Worm (Caenorhabditis elegans) whole organism, L4 larva: ENCODE results near the gene lact-3.

Source experiments
- Y5F2A.4 ChIP-seq: fragments of 200-800 bp; sonication (Bioruptor generic); optimal IDR thresholded peaks from 2 replicates; lab custom pipeline; 2018; ENCODE audit warnings: mild to moderate bottlenecking, missing genetic modification characterization, missing compliant biosample characterization
- aly-2 ChIP-seq: sonication (generic microtip); optimal IDR thresholded peaks from 2 replicates; lab custom pipeline; 2018; ENCODE audit warnings: missing biosample characterization, missing genetic modification characterization
- egl-27 ChIP-seq: sonication (generic microtip); optimal IDR thresholded peaks from 3 replicates; lab custom pipeline; 2017; ENCODE audit warnings: missing biosample characterization, missing genetic modification reagents, missing genetic modification characterization
- lin-13 ChIP-seq: fragments of 150-350 bp; optimal IDR thresholded peaks from 2 replicates; lab custom pipeline; 2014; ENCODE audit warnings: missing biosample characterization, missing genetic modification reagents, missing genetic modification characterization
- lsy-2 ChIP-seq, 2 experiments: fragments of 150-350 bp in 1 of 2; sonication (generic microtip) in 1 of 2; optimal IDR thresholded peaks; 2 replicates each; lab custom pipeline; 2014 to 2017; ENCODE audit warnings: missing biosample characterization in 2 of 2, missing genetic modification characterization in 2 of 2
- nhr-237 ChIP-seq: sonication (generic microtip); optimal IDR thresholded peaks from 2 replicates; lab custom pipeline; 2017; ENCODE audit warnings: missing biosample characterization, missing genetic modification characterization
- nhr-6 ChIP-seq: fragments of 150-350 bp; optimal IDR thresholded peaks from 2 replicates; lab custom pipeline; 2014; ENCODE audit warnings: missing biosample characterization, missing genetic modification characterization
- pha-4 ChIP-seq, 2 experiments: fragments of 150-350 bp in 1 of 2; fragments of 200-800 bp in 1 of 2; sonication (Bioruptor generic) in 1 of 2; IDR thresholded peaks in 1 of 2; optimal IDR thresholded peaks in 1 of 2; 2 replicates each; pipeline versions ENCODE4 v1.3.6 to Lab custom; 2014 to 2022; ENCODE audit warnings: missing genetic modification characterization in 2 of 2, missing genetic modification reagents in 2 of 2, missing biosample characterization in 1 of 2, missing compliant biosample characterization in 1 of 2
- snpc-4 ChIP-seq: fragments of 150-350 bp; optimal IDR thresholded peaks from 2 replicates; lab custom pipeline; 2014; ENCODE audit warnings: missing biosample characterization, missing genetic modification characterization
- zip-2 ChIP-seq: fragments of 150-350 bp; optimal IDR thresholded peaks from 2 replicates; lab custom pipeline; 2014; ENCODE audit warnings: missing biosample characterization, missing genetic modification characterization
- ztf-7 ChIP-seq: fragments of 150-350 bp; optimal IDR thresholded peaks from 2 replicates; lab custom pipeline; 2014; ENCODE audit warnings: missing biosample characterization, missing genetic modification characterization

DNA sequence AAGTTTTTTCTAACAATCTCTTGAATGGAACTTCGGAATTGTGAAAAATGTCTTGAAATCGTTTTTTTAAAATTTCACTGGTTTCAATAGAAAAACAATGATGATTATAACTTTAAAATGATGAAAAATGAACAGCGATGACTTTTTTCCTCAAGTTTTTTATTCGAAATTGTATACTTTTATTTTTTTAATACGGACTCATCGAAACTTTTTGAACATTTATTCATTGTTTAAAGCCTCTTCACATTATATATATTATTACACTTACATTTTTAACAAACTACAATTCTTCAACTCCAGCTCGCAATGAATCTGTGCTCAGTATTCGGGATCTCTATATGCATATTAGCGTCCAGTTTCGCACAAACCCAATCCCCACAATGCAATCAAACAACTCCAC lies 29.5 kb downstream of the lact-3 start, which contains the start of gene M28.8:
- TF ChIP-seq zip-2 (no peak), nhr-6 (tag; lab: Kevin White, UChicago) (no peak), snpc-4 (no peak), aly-2 (tag; lab: Kevin White, UChicago) (no peak), Y5F2A.4 (GFP tag; lab: Kevin White, UChicago) (no peak), egl-27 (tag; lab: Kevin White, UChicago) (no peak), pha-4 (GFP tag; IDR thresholded peaks at IDR 0.05; lab: Robert Waterston, UW) (no peak), pha-4 (tag; optimal IDR thresholded peaks at IDR 0.05; lab: Kevin White, UChicago) (no peak), lin-13 (GFP tag; lab: Kevin White, UChicago) (no peak), lsy-2 (tag; optimal IDR thresholded peaks at IDR 0.05; lab: Kevin White, UChicago) (no peak), ztf-7 (tag; lab: Kevin White, UChicago) (no peak), nhr-237 (tag; lab: Kevin White, UChicago) (no peak)
